Worm (Caenorhabditis elegans) whole organism, L3 larva: Measurements from ENCODE around the gene T06C12.9.

Source experiments
- R02D3.7 ChIP-seq: fragments of 150-350 bp; optimal IDR thresholded peaks from 2 replicates; lab custom pipeline; 2014; ENCODE audit warnings: missing biosample characterization, missing genetic modification characterization
- aly-2 ChIP-seq: fragments of 150-350 bp; optimal IDR thresholded peaks from 2 replicates; lab custom pipeline; 2014; ENCODE audit warnings: missing biosample characterization, missing genetic modification characterization
- ama-1 ChIP-seq: fragments of 150-350 bp; optimal IDR thresholded peaks from 2 replicates; lab custom pipeline; 2018
- elt-2 ChIP-seq: sonication (generic microtip); optimal IDR thresholded peaks from 2 replicates; lab custom pipeline; 2016; ENCODE audit warnings: missing genetic modification reagents, mild to moderate bottlenecking, missing genetic modification characterization, missing compliant biosample characterization
- fkh-10 ChIP-seq: sonication (generic microtip); optimal IDR thresholded peaks from 2 replicates; lab custom pipeline; 2017; ENCODE audit warnings: missing biosample characterization, missing genetic modification reagents, missing genetic modification characterization
- nhr-23 ChIP-seq: fragments of 150-350 bp; optimal IDR thresholded peaks from 2 replicates; lab custom pipeline; 2014; ENCODE audit warnings: missing biosample characterization, missing genetic modification reagents, missing genetic modification characterization
- nhr-25 ChIP-seq: sonication (generic microtip); optimal IDR thresholded peaks from 2 replicates; lab custom pipeline; 2017; ENCODE audit warnings: missing biosample characterization, missing genetic modification characterization
- tbx-2 ChIP-seq: sonication (generic microtip); optimal IDR thresholded peaks from 2 replicates; lab custom pipeline; 2016; ENCODE audit warnings: mild to moderate bottlenecking, missing genetic modification characterization, missing compliant biosample characterization
- unc-39 ChIP-seq: sonication (generic microtip); optimal IDR thresholded peaks from 4 replicates; lab custom pipeline; 2017; ENCODE audit warnings: missing biosample characterization, missing genetic modification characterization
- unc-62 ChIP-seq: fragments of 150-350 bp; sonication (generic microtip); optimal IDR thresholded peaks from 4 replicates; lab custom pipeline; 2014; ENCODE audit warnings: missing biosample characterization, missing genetic modification reagents, missing genetic modification characterization

ce11 chrV:15899696-15900095 is 13.8 kb upstream of the T06C12.9 start, which contains the start of gene T06C12.14:
- no peak for TF ChIP-seq unc-62 (GFP tag; lab: Kevin White, UChicago)
- no peak for TF ChIP-seq elt-2 (tag; lab: Kevin White, UChicago)
- TF ChIP-seq ama-1 (lab: Kevin White, UChicago), result no peak
- no peak for TF ChIP-seq R02D3.7
- no peak for TF ChIP-seq fkh-10 (GFP tag; lab: Kevin White, UChicago)
- no peak for TF ChIP-seq tbx-2
- TF ChIP-seq unc-39 (tag; lab: Kevin White, UChicago), result no peak
- no peak for TF ChIP-seq nhr-23 (tag; lab: Kevin White, UChicago)
- no peak for TF ChIP-seq aly-2 (tag; lab: Kevin White, UChicago)
- no peak for TF ChIP-seq nhr-25
